Worm (Caenorhabditis elegans): ENCODE results near the gene srd-15.

DNA sequence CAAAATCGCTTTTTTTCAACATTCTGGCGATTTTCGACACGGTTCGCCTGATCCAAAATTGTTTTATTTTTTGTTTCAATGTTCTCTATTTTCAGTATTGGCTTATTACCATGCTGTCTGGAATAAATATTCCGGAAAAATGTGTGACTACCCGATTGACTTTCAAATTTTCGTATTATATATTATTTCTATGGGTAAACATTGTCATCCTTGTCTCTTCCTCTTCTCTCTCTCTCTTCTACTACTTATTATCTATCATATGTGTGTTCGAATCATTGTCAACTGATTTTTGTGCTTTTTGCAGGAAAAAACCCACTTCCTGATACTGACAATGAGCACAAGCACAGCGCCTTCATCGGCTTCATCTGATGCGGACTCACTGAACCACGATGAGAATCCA, 13.1 kb downstream of the srd-15 start, which contains the start of gene C04E6.7:
- TF ChIP-seq dao-5 (tag; optimal IDR thresholded peaks at IDR 0.05): no peak
- no peak for TF ChIP-seq him-1 (tag; optimal IDR thresholded peaks at IDR 0.05)

Data from whole organism, L4/young adult.